Worm (Caenorhabditis elegans): Measurements from ENCODE around the gene nspe-1.

- TF ChIP-seq pqm-1 (tag; optimal IDR thresholded peaks at IDR 0.05): no peak
- no peak for TF ChIP-seq zip-4 (GFP tag; optimal IDR thresholded peaks at IDR 0.05)
- no peak for TF ChIP-seq fos-1 (tag; optimal IDR thresholded peaks at IDR 0.05)
- TF ChIP-seq lsy-2 (tag; optimal IDR thresholded peaks at IDR 0.05): no peak
- no peak for TF ChIP-seq mdl-1 (tag; optimal IDR thresholded peaks at IDR 0.05)
- no peak for TF ChIP-seq lin-39 (tag; optimal IDR thresholded peaks at IDR 0.05)
Measured at ce11 chrII:12666042-12666441, 45.4 kb upstream of the nspe-1 start.

Data from whole organism, L1 larva.